Worm (Caenorhabditis elegans) whole organism, early embryonic: ENCODE measurements around the gene egl-21.

ENCODE experiments used
- B0310.2 ChIP-seq: sonication (generic microtip); optimal IDR thresholded peaks from 2 replicates; lab custom pipeline; 2016; ENCODE audit warnings: mild to moderate bottlenecking, missing genetic modification characterization, missing compliant biosample characterization
- F13C5.2 ChIP-seq: sonication (generic microtip); optimal IDR thresholded peaks from 2 replicates; lab custom pipeline; 2017; ENCODE audit warnings: mild to moderate bottlenecking, missing genetic modification characterization, inconsistent platforms, missing compliant biosample characterization
- aly-1 ChIP-seq: sonication (generic microtip); optimal IDR thresholded peaks from 2 replicates; lab custom pipeline; 2016; ENCODE audit warnings: missing genetic modification characterization, missing compliant biosample characterization
- ama-1 ChIP-seq: fragments of 150-350 bp; optimal IDR thresholded peaks from 2 replicates; lab custom pipeline; 2014
- ceh-13 ChIP-seq: fragments of 200-800 bp; sonication (Bioruptor generic); optimal IDR thresholded peaks from 2 replicates; lab custom pipeline; 2018; ENCODE audit warnings: mild to moderate bottlenecking, missing genetic modification characterization, missing compliant biosample characterization
- ceh-36 ChIP-seq: sonication (generic microtip); optimal IDR thresholded peaks from 2 replicates; lab custom pipeline; 2016; ENCODE audit warnings: missing genetic modification characterization, inconsistent platforms, missing compliant biosample characterization
- ets-7 ChIP-seq: sonication (generic microtip); optimal IDR thresholded peaks from 2 replicates; lab custom pipeline; 2016; ENCODE audit warnings: missing genotype, missing genetic modification characterization, missing compliant biosample characterization
- flt-1 ChIP-seq: fragments of 200-800 bp; sonication (Bioruptor generic); IDR thresholded peaks from 2 replicates; pipeline ENCODE4 v1.3.6; 2022; ENCODE audit warnings: missing genetic modification characterization, missing compliant biosample characterization
- hmbx-1 ChIP-seq: sonication (generic microtip); optimal IDR thresholded peaks from 2 replicates; lab custom pipeline; 2016; ENCODE audit warnings: mild to moderate bottlenecking, missing genetic modification characterization, missing compliant biosample characterization
- hmg-4 ChIP-seq: fragments of 200-800 bp; sonication (Bioruptor generic); optimal IDR thresholded peaks from 2 replicates; lab custom pipeline; 2018; ENCODE audit warnings: mild to moderate bottlenecking, missing genetic modification characterization, missing compliant biosample characterization
- hnd-1 ChIP-seq: sonication (generic microtip); optimal IDR thresholded peaks from 2 replicates; lab custom pipeline; 2016; ENCODE audit warnings: missing genetic modification characterization, missing compliant biosample characterization
- pes-1 ChIP-seq: fragments of 200-800 bp; sonication (Bioruptor generic); IDR thresholded peaks from 2 replicates; pipeline ENCODE4 v1.3.6; 2022; ENCODE audit warnings: missing genetic modification reagents, missing genetic modification characterization, missing compliant biosample characterization
- scrt-1 ChIP-seq: fragments of 200-800 bp; sonication (Bioruptor generic); IDR thresholded peaks from 2 replicates; pipeline ENCODE4 v1.3.6; 2022; ENCODE audit warnings: missing genetic modification characterization, missing compliant biosample characterization
- sea-1 ChIP-seq: fragments of 200-800 bp; sonication (Bioruptor generic); conservative IDR thresholded peaks from 2 replicates; pipeline ENCODE4 v1.3.6; 2022; ENCODE audit warnings: missing genetic modification characterization, missing compliant biosample characterization
- tbx-11 ChIP-seq: fragments of 200-800 bp; sonication (Bioruptor generic); IDR thresholded peaks from 2 replicates; pipeline ENCODE4 v1.3.6; 2022; ENCODE audit warnings: missing genetic modification characterization, missing compliant biosample characterization
- tbx-37 ChIP-seq: fragments of 200-800 bp; sonication (Bioruptor generic); conservative IDR thresholded peaks from 2 replicates; pipeline ENCODE4 v1.3.6; 2022; ENCODE audit warnings: missing genetic modification reagents, missing genetic modification characterization, missing compliant biosample characterization
- tra-4 ChIP-seq: sonication (generic microtip); optimal IDR thresholded peaks from 2 replicates; lab custom pipeline; 2017; ENCODE audit warnings: missing genetic modification characterization, missing compliant biosample characterization

egl-21 gene

ce11 chrIV:10501550-10502240 is 20.1 kb upstream of the egl-21 start, which contains the start of gene tax-6:
Gene tax-6, minus strand, starts transcription at chrIV:10501600.
- TF ChIP-seq B0310.2 (tag; lab: Kevin White, UChicago) (no peak), scrt-1 (GFP tag; lab: Robert Waterston, UW) (no peak), tbx-37 (GFP tag; lab: Robert Waterston, UW) (no peak), flt-1 (GFP tag; lab: Robert Waterston, UW) (no peak), ceh-13 (GFP tag; lab: Kevin White, UChicago) (no peak), F13C5.2 (tag; lab: Kevin White, UChicago) (no peak), sea-1 (GFP tag; lab: Robert Waterston, UW) (no peak), hmg-4 (GFP tag; lab: Kevin White, UChicago) (no peak), ama-1 (no peak), tbx-11 (GFP tag; lab: Robert Waterston, UW) (no peak), ceh-36 (tag; lab: Kevin White, UChicago) (no peak), hmbx-1 (no peak), tra-4 (no peak), aly-1 (tag; lab: Kevin White, UChicago) (no peak), ets-7 (tag; lab: Kevin White, UChicago) (no peak), hnd-1 (tag; lab: Kevin White, UChicago) (no peak), pes-1 (no peak)

ce11 chrIV:10500481-10500880 is 18.8 kb upstream of the egl-21 start:
- no peak for TF ChIP-seq pes-1
- TF ChIP-seq hnd-1 (tag; lab: Kevin White, UChicago): no peak
- TF ChIP-seq scrt-1 (GFP tag; lab: Robert Waterston, UW): no peak
- TF ChIP-seq ets-7 (tag; lab: Kevin White, UChicago): no peak
- no peak for TF ChIP-seq tbx-11 (GFP tag; lab: Robert Waterston, UW)

- TF ChIP-seq B0310.2 (tag; lab: Kevin White, UChicago) (no peak), tbx-11 (GFP tag; lab: Robert Waterston, UW) (no peak), F13C5.2 (tag; lab: Kevin White, UChicago) (no peak), sea-1 (GFP tag; lab: Robert Waterston, UW) (no peak), pes-1 (no peak), aly-1 (tag; lab: Kevin White, UChicago) (no peak), scrt-1 (GFP tag; lab: Robert Waterston, UW) (no peak), ceh-36 (tag; lab: Kevin White, UChicago) (no peak), ets-7 (tag; lab: Kevin White, UChicago) (no peak), tbx-37 (GFP tag; lab: Robert Waterston, UW) (no peak), hnd-1 (tag; lab: Kevin White, UChicago) (no peak), flt-1 (GFP tag; lab: Robert Waterston, UW) (no peak), hmg-4 (GFP tag; lab: Kevin White, UChicago) (no peak), ama-1 (no peak), hmbx-1 (no peak), ceh-13 (GFP tag; lab: Kevin White, UChicago) (no peak)
Measured at ce11 chrIV:10499948-10500356, 18.3 kb upstream of the egl-21 start.

ce11 chrIV:10498401-10498800 is 16.8 kb upstream of the egl-21 start:
- TF ChIP-seq pes-1 (no peak), sea-1 (GFP tag; lab: Robert Waterston, UW) (no peak), ets-7 (tag; lab: Kevin White, UChicago) (no peak), ama-1 (no peak), ceh-13 (GFP tag; lab: Kevin White, UChicago) (no peak), scrt-1 (GFP tag; lab: Robert Waterston, UW) (no peak), hmg-4 (GFP tag; lab: Kevin White, UChicago) (no peak), F13C5.2 (tag; lab: Kevin White, UChicago) (no peak), B0310.2 (tag; lab: Kevin White, UChicago) (no peak), tbx-11 (GFP tag; lab: Robert Waterston, UW) (no peak), hmbx-1 (no peak), aly-1 (tag; lab: Kevin White, UChicago) (no peak), hnd-1 (tag; lab: Kevin White, UChicago) (no peak), tra-4 (no peak), tbx-37 (GFP tag; lab: Robert Waterston, UW) (no peak), flt-1 (GFP tag; lab: Robert Waterston, UW) (no peak), ceh-36 (tag; lab: Kevin White, UChicago) (no peak)

ce11 chrIV:10489409-10489808 is 7.8 kb upstream of the egl-21 start:
- TF ChIP-seq ets-7 (tag; lab: Kevin White, UChicago): no peak
- TF ChIP-seq aly-1 (tag; lab: Kevin White, UChicago): no peak
- no peak for TF ChIP-seq hmg-4 (GFP tag; lab: Kevin White, UChicago)

- TF ChIP-seq ceh-13 (GFP tag; lab: Kevin White, UChicago) (no peak), tbx-37 (GFP tag; lab: Robert Waterston, UW) (peak; percentile 86), tra-4 (no peak), hnd-1 (tag; lab: Kevin White, UChicago) (peak; percentile 24), ama-1 (no peak), sea-1 (GFP tag; lab: Robert Waterston, UW) (no peak), B0310.2 (tag; lab: Kevin White, UChicago) (peak; percentile 26), flt-1 (GFP tag; lab: Robert Waterston, UW) (0 out of 2 replicates have a peak, but pooled peaks have one; percentile 46), aly-1 (tag; lab: Kevin White, UChicago) (no peak), hmbx-1 (no peak)
Measured at ce11 chrIV:10483607-10484117, 2.0 kb upstream of the egl-21 start, which contains the start of the genes F01D4.5 and ced-5. Gene F01D4.5, minus strand, starts transcription at chrIV:10483657. Gene ced-5, plus strand, starts transcription at chrIV:10484110.

- TF ChIP-seq hmbx-1 (no peak), hnd-1 (tag; lab: Kevin White, UChicago) (no peak), ets-7 (tag; lab: Kevin White, UChicago) (no peak), tbx-37 (GFP tag; lab: Robert Waterston, UW) (no peak), tra-4 (no peak), ceh-13 (GFP tag; lab: Kevin White, UChicago) (no peak), ama-1 (no peak), aly-1 (tag; lab: Kevin White, UChicago) (no peak), pes-1 (no peak), B0310.2 (tag; lab: Kevin White, UChicago) (no peak), sea-1 (GFP tag; lab: Robert Waterston, UW) (no peak), flt-1 (GFP tag; lab: Robert Waterston, UW) (no peak), F13C5.2 (tag; lab: Kevin White, UChicago) (no peak)
Measured at ce11 chrIV:10482585-10482984, 941 bp upstream of the egl-21 start.
